Worm (Caenorhabditis elegans) whole organism, L4 larva: ENCODE data around the gene Y39H10A.1.

ENCODE experiments used
- lin-38 ChIP-seq: fragments of 200-800 bp; sonication (Bioruptor generic); IDR thresholded peaks from 2 replicates; pipeline ENCODE4 v1.3.6; 2022; ENCODE audit warnings: missing genetic modification reagents, missing genetic modification characterization, missing compliant biosample characterization
- mdl-1 ChIP-seq, 2 experiments: fragments of 150-350 bp in 1 of 2; sonication (generic microtip) in 1 of 2; optimal IDR thresholded peaks; 2 replicates each; lab custom pipeline; 2014 to 2017; ENCODE audit warnings: missing biosample characterization in 2 of 2, missing genetic modification characterization in 2 of 2

- TF ChIP-seq mdl-1 (tag; optimal IDR thresholded peaks at IDR 0.05; lab: Kevin White, UChicago) (no peak), lin-38 (GFP tag; lab: Robert Waterston, UW) (no peak)
Observed at ce11 chrV:3801787-3802417, 34.9 kb downstream of the Y39H10A.1 start.
